Fruit fly (Drosophila melanogaster) whole organism, prepupa: ENCODE measurements around the gene meso18E.

Source experiments
- CG10631 ChIP-seq: fragments of 200-800 bp; sonication (Bioruptor generic); optimal IDR thresholded peaks from 2 replicates; lab custom pipeline; 2016; ENCODE audit warnings: missing biosample characterization, missing genetic modification characterization
- CG10669 ChIP-seq: fragments of 200-800 bp; sonication (Bioruptor generic); optimal IDR thresholded peaks from 3 replicates; lab custom pipeline; 2018; ENCODE audit warnings: missing biosample characterization, mild to moderate bottlenecking, missing genetic modification characterization, moderate library complexity
- CG11294 ChIP-seq: fragments of 200-800 bp; sonication (Bioruptor generic); IDR thresholded peaks from 2 replicates; pipeline ENCODE4 v1.3.6; 2022; ENCODE audit warnings: missing biosample characterization, missing genetic modification characterization
- CG11762 ChIP-seq: fragments of 200-800 bp; sonication (Bioruptor generic); optimal IDR thresholded peaks from 3 replicates; lab custom pipeline; 2016; ENCODE audit warnings: missing biosample characterization, missing genetic modification characterization; ENCODE audit not compliant: insufficient read depth
- CG11902 ChIP-seq: fragments of 200-800 bp; sonication (Bioruptor generic); optimal IDR thresholded peaks from 3 replicates; lab custom pipeline; 2016; ENCODE audit warnings: missing biosample characterization, missing genetic modification characterization
- CG15336 ChIP-seq: fragments of 200-800 bp; sonication (Bioruptor generic); IDR thresholded peaks from 2 replicates; pipeline ENCODE4 v1.3.6; 2022; ENCODE audit warnings: missing biosample characterization, missing genetic modification characterization
- CG1621 ChIP-seq: fragments of 200-800 bp; sonication (Bioruptor generic); optimal IDR thresholded peaks from 3 replicates; lab custom pipeline; 2018; ENCODE audit warnings: missing biosample characterization, mild to moderate bottlenecking, missing genetic modification characterization
- CG16779 ChIP-seq: fragments of 200-800 bp; sonication (Bioruptor generic); optimal IDR thresholded peaks from 3 replicates; lab custom pipeline; 2017; ENCODE audit warnings: missing biosample characterization, mild to moderate bottlenecking, missing genetic modification characterization
- CG31627 ChIP-seq: fragments of 200-800 bp; sonication (Bioruptor generic); optimal IDR thresholded peaks from 3 replicates; lab custom pipeline; 2016; ENCODE audit warnings: missing biosample characterization, missing genetic modification characterization
- CG32006 ChIP-seq: fragments of 200-800 bp; sonication (Bioruptor generic); optimal IDR thresholded peaks from 3 replicates; lab custom pipeline; 2017; ENCODE audit warnings: missing biosample characterization, mild to moderate bottlenecking, missing genetic modification characterization
- CG34406 ChIP-seq: fragments of 200-800 bp; sonication (Bioruptor generic); optimal IDR thresholded peaks from 3 replicates; lab custom pipeline; 2016; ENCODE audit warnings: missing biosample characterization, missing genetic modification characterization
- CG3919 ChIP-seq: fragments of 200-800 bp; sonication (Bioruptor generic); optimal IDR thresholded peaks from 3 replicates; lab custom pipeline; 2016; ENCODE audit warnings: missing biosample characterization, missing genetic modification characterization
- CG4318 ChIP-seq: fragments of 200-800 bp; sonication (Bioruptor generic); optimal IDR thresholded peaks from 3 replicates; lab custom pipeline; 2017; ENCODE audit warnings: missing biosample characterization, mild to moderate bottlenecking, missing genetic modification characterization
- CG6163 ChIP-seq: fragments of 200-800 bp; sonication (Bioruptor generic); IDR thresholded peaks from 3 replicates; pipeline ENCODE4 v1.3.6; 2022; ENCODE audit warnings: missing biosample characterization, missing genetic modification characterization
- CG6792 ChIP-seq: fragments of 200-800 bp; sonication (Bioruptor generic); optimal IDR thresholded peaks from 3 replicates; lab custom pipeline; 2016; ENCODE audit warnings: missing biosample characterization, missing genetic modification characterization
- CG6808 ChIP-seq: fragments of 200-800 bp; sonication (Bioruptor generic); optimal IDR thresholded peaks from 3 replicates; lab custom pipeline; 2017; ENCODE audit warnings: missing biosample characterization, missing genetic modification characterization, mild to moderate bottlenecking, moderate library complexity, missing genetic modification reagents
- CG7368 ChIP-seq: fragments of 200-800 bp; sonication (Bioruptor generic); optimal IDR thresholded peaks from 3 replicates; lab custom pipeline; 2016; ENCODE audit warnings: missing biosample characterization, missing genetic modification characterization
- CG8119 ChIP-seq: fragments of 200-800 bp; sonication (Bioruptor generic); IDR thresholded peaks from 3 replicates; pipeline ENCODE4 v1.3.6; 2022; ENCODE audit warnings: missing biosample characterization, missing genetic modification characterization
- CG8632 ChIP-seq: fragments of 200-800 bp; sonication (Bioruptor generic); optimal IDR thresholded peaks from 3 replicates; lab custom pipeline; 2016; ENCODE audit warnings: missing biosample characterization, missing genetic modification characterization
- CG9139 ChIP-seq: fragments of 200-800 bp; sonication (Bioruptor generic); optimal IDR thresholded peaks from 3 replicates; lab custom pipeline; 2017; ENCODE audit warnings: missing biosample characterization, mild to moderate bottlenecking, missing genetic modification characterization
- Eip78C ChIP-seq: fragments of 200-800 bp; sonication (Bioruptor generic); peaks from one replicate; lab custom pipeline; 2016; ENCODE audit warnings: missing biosample characterization, missing genetic modification characterization
- Eip93F ChIP-seq: fragments of 200-800 bp; sonication (Bioruptor generic); optimal IDR thresholded peaks from 2 replicates; lab custom pipeline; 2016; ENCODE audit warnings: missing biosample characterization, mild to moderate bottlenecking, missing genetic modification characterization
- Ets21C ChIP-seq: fragments of 200-800 bp; sonication (Bioruptor generic); optimal IDR thresholded peaks from 3 replicates; lab custom pipeline; 2016; ENCODE audit warnings: missing biosample characterization, missing genetic modification characterization
- Ets96B ChIP-seq: fragments of 200-800 bp; optimal IDR thresholded peaks from 2 replicates; lab custom pipeline; 2019; ENCODE audit warnings: missing biosample characterization, mild to moderate bottlenecking, missing genetic modification characterization, moderate library complexity
- Gug ChIP-seq: fragments of 200-800 bp; sonication (Bioruptor generic); IDR thresholded peaks from 2 replicates; pipeline ENCODE4 v1.3.6; 2022; ENCODE audit warnings: missing biosample characterization, missing genetic modification characterization
- Hr38 ChIP-seq: sonication (Bioruptor generic); optimal IDR thresholded peaks from 2 replicates; lab custom pipeline; 2016; ENCODE audit warnings: missing biosample characterization, missing genetic modification characterization
- Hr39 ChIP-seq: fragments of 200-800 bp; sonication (Bioruptor generic); optimal IDR thresholded peaks from 2 replicates; lab custom pipeline; 2016; ENCODE audit warnings: missing biosample characterization, missing genetic modification characterization
- Hr4 ChIP-seq: fragments of 200-800 bp; sonication (Bioruptor generic); optimal IDR thresholded peaks from 3 replicates; lab custom pipeline; 2016; ENCODE audit warnings: missing biosample characterization, missing genetic modification characterization
- Lpt ChIP-seq: fragments of 200-800 bp; sonication (Bioruptor generic); optimal IDR thresholded peaks from 3 replicates; lab custom pipeline; 2016; ENCODE audit warnings: missing biosample characterization, missing genetic modification characterization
- OdsH ChIP-seq: fragments of 200-800 bp; sonication (Bioruptor generic); optimal IDR thresholded peaks from 3 replicates; lab custom pipeline; 2016; ENCODE audit warnings: missing biosample characterization, missing genetic modification characterization
- Smox ChIP-seq: fragments of 200-800 bp; sonication (Bioruptor generic); optimal IDR thresholded peaks from 3 replicates; lab custom pipeline; 2016; ENCODE audit warnings: missing biosample characterization, missing genetic modification characterization
- Sox102F ChIP-seq: fragments of 200-800 bp; sonication (Bioruptor generic); optimal IDR thresholded peaks from 2 replicates; lab custom pipeline; 2016; ENCODE audit warnings: missing biosample characterization, mild to moderate bottlenecking, missing genetic modification characterization
- Sox14 ChIP-seq: fragments of 200-800 bp; sonication (Bioruptor generic); optimal IDR thresholded peaks from 3 replicates; lab custom pipeline; 2016; ENCODE audit warnings: missing biosample characterization, missing genetic modification characterization
- Sox15 ChIP-seq: fragments of 200-800 bp; sonication (Bioruptor generic); optimal IDR thresholded peaks from 3 replicates; lab custom pipeline; 2016; ENCODE audit warnings: missing biosample characterization, missing genetic modification characterization
- achi ChIP-seq: fragments of 200-800 bp; sonication (Bioruptor generic); optimal IDR thresholded peaks from 3 replicates; lab custom pipeline; 2016; ENCODE audit warnings: missing biosample characterization, missing genetic modification characterization
- acj6 ChIP-seq: fragments of 200-800 bp; sonication (Bioruptor generic); optimal IDR thresholded peaks from 3 replicates; lab custom pipeline; 2016; ENCODE audit warnings: missing biosample characterization, missing genetic modification characterization
- dsx ChIP-seq: fragments of 200-800 bp; optimal IDR thresholded peaks from 3 replicates; lab custom pipeline; 2019; ENCODE audit warnings: missing biosample characterization, mild to moderate bottlenecking, missing genetic modification characterization, moderate library complexity; ENCODE audit not compliant: poor library complexity, severe bottlenecking
- esn ChIP-seq: fragments of 200-800 bp; sonication (Bioruptor generic); optimal IDR thresholded peaks from 2 replicates; lab custom pipeline; 2016; ENCODE audit warnings: missing biosample characterization, mild to moderate bottlenecking, missing genetic modification characterization, moderate library complexity
- fd59A ChIP-seq: fragments of 200-800 bp; sonication (Bioruptor generic); optimal IDR thresholded peaks from 2 replicates; lab custom pipeline; 2017; ENCODE audit warnings: missing biosample characterization, mild to moderate bottlenecking, missing genetic modification characterization, missing genetic modification reagents
- fd85E ChIP-seq: fragments of 200-800 bp; sonication (Bioruptor generic); optimal IDR thresholded peaks from 3 replicates; lab custom pipeline; 2016; ENCODE audit warnings: missing biosample characterization, missing genetic modification characterization
- fkh ChIP-seq: fragments of 200-800 bp; sonication (Bioruptor generic); optimal IDR thresholded peaks from 3 replicates; lab custom pipeline; 2017; ENCODE audit warnings: missing biosample characterization, mild to moderate bottlenecking, missing genetic modification characterization, moderate library complexity
- lz ChIP-seq: fragments of 200-800 bp; sonication (Bioruptor generic); optimal IDR thresholded peaks from 3 replicates; lab custom pipeline; 2016; ENCODE audit warnings: missing biosample characterization, missing genetic modification characterization
- net ChIP-seq: fragments of 200-800 bp; sonication (Bioruptor generic); optimal IDR thresholded peaks from 3 replicates; lab custom pipeline; 2016; ENCODE audit warnings: missing biosample characterization, missing genetic modification characterization
- salr ChIP-seq, 2 experiments: fragments of 200-800 bp; sonication (Bioruptor generic); optimal IDR thresholded peaks; 3 replicates each; lab custom pipeline; 2016 to 2018; ENCODE audit warnings: missing biosample characterization in 2 of 2, missing genetic modification characterization in 2 of 2, mild to moderate bottlenecking in 1 of 2
- spab ChIP-seq: fragments of 200-800 bp; sonication (Bioruptor generic); optimal IDR thresholded peaks from 2 replicates; lab custom pipeline; 2017; ENCODE audit warnings: missing biosample characterization, mild to moderate bottlenecking, missing genetic modification characterization, missing genetic modification reagents
- ss ChIP-seq, 2 experiments: fragments of 200-800 bp; sonication (Bioruptor generic); optimal IDR thresholded peaks; 2 replicates in 1 of 2; 3 replicates in 1 of 2; lab custom pipeline; 2017 to 2018; ENCODE audit warnings: mild to moderate bottlenecking in 2 of 2, missing biosample characterization in 2 of 2, missing genetic modification characterization in 2 of 2, moderate library complexity in 1 of 2
- svp ChIP-seq: fragments of 200-800 bp; sonication (Bioruptor generic); peaks from one replicate; lab custom pipeline; 2016; ENCODE audit warnings: missing biosample characterization, missing genetic modification characterization
- topi ChIP-seq: fragments of 200-800 bp; sonication (Bioruptor generic); optimal IDR thresholded peaks from 3 replicates; lab custom pipeline; 2016; ENCODE audit warnings: missing biosample characterization, missing genetic modification characterization
- vri ChIP-seq: fragments of 200-800 bp; sonication (Bioruptor generic); optimal IDR thresholded peaks from 3 replicates; lab custom pipeline; 2016; ENCODE audit warnings: missing biosample characterization, mild to moderate bottlenecking, missing genetic modification characterization

Gene meso18E

DNA sequence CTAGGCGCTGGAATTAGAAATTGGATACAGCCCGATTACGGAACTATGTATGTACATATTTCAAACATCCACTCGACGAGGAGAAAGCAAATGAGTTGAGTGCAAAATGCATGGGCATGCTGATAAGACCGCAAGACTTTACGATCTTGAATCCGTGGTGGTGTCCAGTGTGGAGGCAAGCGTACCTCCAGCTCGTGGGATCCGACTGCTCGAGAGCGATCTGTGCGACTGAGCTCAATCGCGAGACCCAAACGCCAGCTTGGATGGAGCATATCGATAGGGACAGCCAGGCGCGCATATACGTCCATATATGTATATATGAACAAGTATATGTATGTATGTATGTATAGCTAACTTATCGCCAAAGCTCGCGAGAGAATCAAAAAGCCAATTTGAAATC is 37.2 kb downstream of the meso18E start, which contains the start of gene et:
Gene et, minus strand, starts transcription at position 230 of the 400 bp plus-strand sequence.
- peak; percentile 79 for TF ChIP-seq svp (GFP tag; lab: Kevin White, UChicago)
- no peak for TF ChIP-seq Sox15

DNA sequence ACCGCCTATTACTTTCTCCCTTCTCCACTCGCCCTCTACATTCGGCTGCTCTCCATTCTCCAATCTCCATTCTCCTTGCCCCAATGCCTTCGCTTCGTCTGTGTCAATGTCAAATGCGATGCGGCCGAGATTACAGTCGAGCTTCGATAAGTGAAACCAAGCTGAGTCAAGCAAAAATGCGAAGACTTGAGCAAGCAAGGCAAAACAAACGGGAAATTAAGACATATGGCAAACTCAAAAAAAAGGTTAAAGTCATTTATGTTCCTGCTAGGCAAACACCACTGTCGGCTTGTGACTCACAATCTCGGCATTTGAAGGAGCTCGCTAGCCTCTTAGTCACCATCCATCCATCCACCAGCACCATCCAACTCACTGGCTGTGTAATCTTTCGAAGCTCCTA is 44.4 kb downstream of the meso18E start:
- TF ChIP-seq CG15336 (GFP tag; lab: Robert Waterston, UW) = peak; percentile 97
- peak; percentile 100 for TF ChIP-seq svp (GFP tag; lab: Kevin White, UChicago)
- TF ChIP-seq topi = peak; percentile 99
- TF ChIP-seq CG10631 = peak; percentile 99
- TF ChIP-seq CG6808 (GFP tag; lab: Kevin White, UChicago) = peak; percentile 97
- TF ChIP-seq CG8119 (GFP tag; lab: Robert Waterston, UW) = peak; percentile 97
- peak; percentile 100 for TF ChIP-seq Sox14
- peak; percentile 99 for TF ChIP-seq CG3919 (GFP tag; lab: Kevin White, UChicago)
- peak; percentile 98 for TF ChIP-seq CG11902
- TF ChIP-seq OdsH (GFP tag; lab: Kevin White, UChicago) = peak; percentile 99
- peak; percentile 98 for TF ChIP-seq CG8632 (GFP tag; lab: Kevin White, UChicago)
- TF ChIP-seq Eip78C = peak; percentile 100
- peak; percentile 96 for TF ChIP-seq fd85E (GFP tag; lab: Kevin White, UChicago)
- TF ChIP-seq Hr39 = peak; percentile 100
- peak; percentile 97 to 98 for TF ChIP-seq ss (GFP tag; optimal IDR thresholded peaks at IDR 0.05; lab: Kevin White, UChicago)
- TF ChIP-seq Hr38 = peak; percentile 86
- TF ChIP-seq salr (GFP tag; optimal IDR thresholded peaks at IDR 0.05; lab: Kevin White, UChicago) = peak; percentile 94 to 97
- TF ChIP-seq Sox15 = peak; percentile 98
- peak; percentile 99 for TF ChIP-seq Ets21C (GFP tag; lab: Kevin White, UChicago)
- peak; percentile 99 for TF ChIP-seq CG6792 (GFP tag; lab: Kevin White, UChicago)
- peak; percentile 95 for TF ChIP-seq spab
- TF ChIP-seq Gug (GFP tag; lab: Robert Waterston, UW) = peak; percentile 97
- TF ChIP-seq Ets96B (tag; lab: Kevin White, UChicago) = peak; percentile 96
- TF ChIP-seq CG16779 (tag; lab: Kevin White, UChicago) = peak; percentile 95
- TF ChIP-seq dsx (GFP tag; lab: Kevin White, UChicago) = peak; percentile 96
- TF ChIP-seq achi (GFP tag; lab: Kevin White, UChicago) = peak; percentile 98
- peak; percentile 96 for TF ChIP-seq CG9139 (GFP tag; lab: Kevin White, UChicago)
- TF ChIP-seq vri (GFP tag; lab: Kevin White, UChicago) = peak; percentile 99
- TF ChIP-seq CG7368 (GFP tag; lab: Kevin White, UChicago) = peak; percentile 99
- TF ChIP-seq lz (GFP tag; lab: Kevin White, UChicago) = peak; percentile 99
- peak; percentile 98 for TF ChIP-seq CG10669
- TF ChIP-seq Smox = peak; percentile 99
- TF ChIP-seq Lpt = peak; percentile 98
- TF ChIP-seq CG6163 (GFP tag; lab: Robert Waterston, UW) = peak; percentile 99
- TF ChIP-seq CG1621 (tag; lab: Kevin White, UChicago) = peak; percentile 98
- TF ChIP-seq Hr4 (GFP tag; lab: Kevin White, UChicago) = peak; percentile 97
- TF ChIP-seq CG11762 (GFP tag; lab: Kevin White, UChicago) = peak; percentile 97
- peak; percentile 99 for TF ChIP-seq Eip93F
- peak; percentile 98 for TF ChIP-seq CG34406
- peak; percentile 100 for TF ChIP-seq esn (GFP tag; lab: Kevin White, UChicago)
- TF ChIP-seq CG31627 (GFP tag; lab: Kevin White, UChicago) = peak; percentile 99
- peak; percentile 90 for TF ChIP-seq CG11294 (GFP tag; lab: Robert Waterston, UW)
- TF ChIP-seq net = peak; percentile 99
- peak; percentile 97 for TF ChIP-seq CG32006
- peak; percentile 95 for TF ChIP-seq CG4318
- peak; percentile 99 for TF ChIP-seq acj6
- TF ChIP-seq fkh (GFP tag; lab: Kevin White, UChicago) = no peak
- peak; percentile 98 for TF ChIP-seq fd59A
- peak; percentile 99 for TF ChIP-seq Sox102F
